Fruit fly (Drosophila melanogaster) Kc167 (cell line): ENCODE results near the gene CG6059.

Source experiments
- Myc ChIP-seq: fragments of >200 bp; optimal IDR thresholded peaks from 2 replicates; lab custom pipeline; 2017; ENCODE audit warnings: missing external identifiers
- Sin3A ChIP-seq: fragments of >200 bp; optimal IDR thresholded peaks from 2 replicates; lab custom pipeline; 2018; ENCODE audit warnings: missing external identifiers
- h ChIP-seq: fragments of >200 bp; optimal IDR thresholded peaks from 3 replicates; lab custom pipeline; 2018; ENCODE audit warnings: missing external identifiers
- insv ChIP-seq: fragments of >200 bp; optimal IDR thresholded peaks from 3 replicates; lab custom pipeline; 2018; ENCODE audit warnings: missing external identifiers
- psq ChIP-seq: fragments of >200 bp; optimal IDR thresholded peaks from 2 replicates; lab custom pipeline; 2017; ENCODE audit warnings: missing external identifiers
- ttk ChIP-seq: sonication (Bioruptor generic); optimal IDR thresholded peaks from 2 replicates; lab custom pipeline; 2017; ENCODE audit warnings: missing external identifiers

DNA sequence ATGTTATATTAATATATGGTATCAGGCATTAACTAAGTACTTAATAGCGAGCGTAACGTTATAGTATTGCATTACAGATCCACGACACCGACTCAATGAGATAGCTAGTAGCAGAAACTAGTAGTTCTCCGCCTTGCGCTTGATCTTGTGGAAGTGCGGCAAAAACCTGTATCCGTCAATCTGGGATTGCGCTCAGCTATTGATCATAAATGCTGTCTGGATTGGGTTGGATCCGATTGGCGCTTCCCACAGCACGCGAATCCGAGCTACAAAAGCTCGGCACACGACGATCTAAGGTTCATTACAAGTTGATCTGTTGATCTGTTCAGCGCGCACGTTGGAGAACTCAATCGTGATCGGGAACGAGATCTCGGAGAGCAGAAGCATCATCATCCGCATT lies 36.4 kb upstream of the CG6059 start, which contains the start of gene CG5909:
- TF ChIP-seq insv (lab: Kevin White, UChicago) (no peak), ttk (lab: Kevin White, UChicago) (no peak), h (no peak), Sin3A (lab: Kevin White, UChicago) (no peak), psq (no peak), Myc (lab: Kevin White, UChicago) (no peak)
